Fruit fly (Drosophila melanogaster): Measurements from ENCODE around the gene Cph.

dm6 chrX:7152851-7153250 is 15.3 kb downstream of the Cph start:
- TF ChIP-seq Abd-B (GFP tag; optimal IDR thresholded peaks at IDR 0.05) (no peak), ranshi (GFP tag; IDR thresholded peaks at IDR 0.05) (no peak), Sox102F (GFP tag; optimal IDR thresholded peaks at IDR 0.05) (no peak), CG8089 (GFP tag; optimal IDR thresholded peaks at IDR 0.05) (no peak), CG2889 (GFP tag; IDR thresholded peaks at IDR 0.05) (no peak), chm (GFP tag; IDR thresholded peaks at IDR 0.05) (no peak), Stat92E (GFP tag; optimal IDR thresholded peaks at IDR 0.05) (no peak), ken (GFP tag; IDR thresholded peaks at IDR 0.05) (no peak), CG14050 (GFP tag; IDR thresholded peaks at IDR 0.05) (no peak), CG12236 (GFP tag; optimal IDR thresholded peaks at IDR 0.05) (no peak), GATAe (GFP tag; conservative IDR thresholded peaks at IDR 0.05) (no peak), scrt (GFP tag; optimal IDR thresholded peaks at IDR 0.05) (no peak)
